Fruit fly (Drosophila melanogaster) whole organism, embryonic: ENCODE results near the gene BCAS2.

Source experiments
- Adf1 ChIP-seq: fragments of 200-800 bp; sonication (Bioruptor generic); IDR thresholded peaks from 2 replicates; pipeline ENCODE4 v1.3.6; 2022; ENCODE audit warnings: missing biosample characterization, missing genetic modification characterization
- Aef1 ChIP-seq: fragments of 200-800 bp; sonication (Bioruptor generic); IDR thresholded peaks from 3 replicates; pipeline ENCODE4 v1.3.6; 2022; ENCODE audit warnings: missing biosample characterization, missing genetic modification characterization
- Atf6 ChIP-seq: fragments of 200-800 bp; sonication (Bioruptor generic); IDR thresholded peaks from 2 replicates; pipeline ENCODE4 v1.3.6; 2022; ENCODE audit warnings: missing biosample characterization, missing genetic modification characterization
- C15 ChIP-seq: fragments of 200-800 bp; sonication (Bioruptor generic); IDR thresholded peaks from 3 replicates; pipeline ENCODE4 v1.3.6; 2022; ENCODE audit warnings: missing biosample characterization, missing genetic modification characterization
- CG10959 ChIP-seq: fragments of 200-800 bp; sonication (Bioruptor generic); IDR thresholded peaks from 2 replicates; pipeline ENCODE4 v1.3.6; 2022; ENCODE audit warnings: missing biosample characterization, missing genetic modification characterization
- CG12236 ChIP-seq: fragments of 200-800 bp; sonication (Bioruptor generic); optimal IDR thresholded peaks from 2 replicates; lab custom pipeline; 2016; ENCODE audit warnings: missing biosample characterization, missing genetic modification characterization
- CG13775 ChIP-seq: fragments of 200-800 bp; sonication (Bioruptor generic); optimal IDR thresholded peaks from 3 replicates; lab custom pipeline; 2017; ENCODE audit warnings: missing biosample characterization, mild to moderate bottlenecking, missing genetic modification characterization
- CG15696 ChIP-seq: fragments of 200-800 bp; sonication (Bioruptor generic); optimal IDR thresholded peaks from 2 replicates; lab custom pipeline; 2019; ENCODE audit warnings: missing biosample characterization, mild to moderate bottlenecking, missing genetic modification characterization, moderate library complexity
- CG2202 ChIP-seq: fragments of 200-800 bp; sonication (Bioruptor generic); optimal IDR thresholded peaks from 2 replicates; lab custom pipeline; 2018; ENCODE audit warnings: missing biosample characterization, mild to moderate bottlenecking, missing genetic modification characterization
- CG4404 ChIP-seq: fragments of 200-800 bp; sonication (Bioruptor generic); IDR thresholded peaks from 2 replicates; pipeline ENCODE4 v1.3.6; 2022; ENCODE audit warnings: missing biosample characterization, missing genetic modification characterization
- CG5245 ChIP-seq: fragments of 200-800 bp; sonication (Bioruptor generic); optimal IDR thresholded peaks from 3 replicates; lab custom pipeline; 2016; ENCODE audit warnings: missing biosample characterization, missing genetic modification characterization
- CG6175 ChIP-seq: fragments of 200-800 bp; sonication (Bioruptor generic); IDR thresholded peaks from 3 replicates; pipeline ENCODE4 v1.3.6; 2022; ENCODE audit warnings: missing biosample characterization, missing genetic modification characterization
- CG6272 ChIP-seq: fragments of 200-800 bp; sonication (Bioruptor generic); IDR thresholded peaks from 2 replicates; pipeline ENCODE4 v1.3.6; 2022; ENCODE audit warnings: missing biosample characterization, missing genetic modification characterization
- CG7839 ChIP-seq: fragments of 200-800 bp; sonication (Bioruptor generic); optimal IDR thresholded peaks from 3 replicates; lab custom pipeline; 2018; ENCODE audit warnings: missing biosample characterization, mild to moderate bottlenecking, missing genetic modification characterization, moderate library complexity
- CG7987 ChIP-seq: fragments of 200-800 bp; sonication (Bioruptor generic); optimal IDR thresholded peaks from 2 replicates; lab custom pipeline; 2018; ENCODE audit warnings: missing biosample characterization, mild to moderate bottlenecking, missing genetic modification characterization, moderate library complexity
- CoRest ChIP-seq: fragments of 200-800 bp; sonication (Bioruptor generic); optimal IDR thresholded peaks from 3 replicates; lab custom pipeline; 2018; ENCODE audit warnings: missing biosample characterization, mild to moderate bottlenecking, missing genetic modification characterization, moderate library complexity
- CrebB ChIP-seq: fragments of 200-800 bp; sonication (Bioruptor generic); optimal IDR thresholded peaks from 3 replicates; lab custom pipeline; 2018; ENCODE audit warnings: missing biosample characterization, mild to moderate bottlenecking, missing genetic modification characterization
- Dip3 ChIP-seq: fragments of 200-800 bp; sonication (Bioruptor generic); optimal IDR thresholded peaks from 3 replicates; lab custom pipeline; 2016; ENCODE audit warnings: missing biosample characterization, missing genetic modification characterization
- Drgx ChIP-seq: fragments of 200-800 bp; sonication (Bioruptor generic); IDR thresholded peaks from 2 replicates; pipeline ENCODE4 v1.3.6; 2022; ENCODE audit warnings: missing biosample characterization, missing genetic modification characterization
- E2f2 ChIP-seq: fragments of 200-800 bp; sonication (Bioruptor generic); IDR thresholded peaks from 2 replicates; pipeline ENCODE4 v1.3.6; 2022; ENCODE audit warnings: missing biosample characterization, missing genetic modification characterization
- Elba2 ChIP-seq: fragments of 200-800 bp; sonication (Bioruptor generic); optimal IDR thresholded peaks from 3 replicates; lab custom pipeline; 2016; ENCODE audit warnings: missing biosample characterization, missing genetic modification characterization
- Ets65A ChIP-seq: fragments of 200-800 bp; sonication (Bioruptor generic); peaks from one replicate; lab custom pipeline; 2016; ENCODE audit warnings: missing biosample characterization, missing genetic modification characterization
- Fer3 ChIP-seq: fragments of 200-800 bp; sonication (Bioruptor generic); optimal IDR thresholded peaks from 2 replicates; lab custom pipeline; 2018; ENCODE audit warnings: missing biosample characterization, mild to moderate bottlenecking, missing genetic modification characterization, moderate library complexity
- HLH3B ChIP-seq: fragments of 200-800 bp; sonication (Bioruptor generic); IDR thresholded peaks from 2 replicates; pipeline ENCODE4 v1.3.6; 2022; ENCODE audit warnings: missing biosample characterization, missing genetic modification characterization
- Lim3 ChIP-seq: fragments of 200-800 bp; sonication (Bioruptor generic); IDR thresholded peaks from 2 replicates; pipeline ENCODE4 v1.3.6; 2022; ENCODE audit warnings: missing biosample characterization, missing genetic modification characterization
- MBD-R2 ChIP-seq: fragments of 200-800 bp; sonication (Bioruptor generic); IDR thresholded peaks from 2 replicates; pipeline ENCODE4 v1.3.6; 2022; ENCODE audit warnings: missing biosample characterization, missing genetic modification characterization
- Nf-YC ChIP-seq: fragments of 200-800 bp; optimal IDR thresholded peaks from 3 replicates; lab custom pipeline; 2019; ENCODE audit warnings: missing biosample characterization, mild to moderate bottlenecking, missing genetic modification characterization, moderate library complexity
- Opbp ChIP-seq: fragments of 200-800 bp; sonication (Bioruptor generic); IDR thresholded peaks from 3 replicates; pipeline ENCODE4 v1.3.6; 2022; ENCODE audit warnings: missing biosample characterization, missing genetic modification characterization; ENCODE audit not compliant: partially characterized antibody
- bbx ChIP-seq: fragments of 200-800 bp; sonication (Bioruptor generic); IDR thresholded peaks from 2 replicates; pipeline ENCODE4 v1.3.6; 2022; ENCODE audit warnings: missing biosample characterization, missing genetic modification characterization; ENCODE audit not compliant: partially characterized antibody
- bcd ChIP-seq: fragments of 200-800 bp; sonication (Bioruptor generic); optimal IDR thresholded peaks from 2 replicates; lab custom pipeline; 2017; ENCODE audit warnings: missing biosample characterization, mild to moderate bottlenecking, missing genetic modification characterization
- chif ChIP-seq, 2 experiments: fragments of 200-800 bp; sonication (Bioruptor generic); optimal IDR thresholded peaks; 3 replicates each; lab custom pipeline; 2016; ENCODE audit warnings: missing biosample characterization in 2 of 2, missing genetic modification characterization in 2 of 2
- chinmo ChIP-seq: fragments of 200-800 bp; sonication (Bioruptor generic); IDR thresholded peaks from 4 replicates; pipeline ENCODE4 v1.3.6; 2022; ENCODE audit warnings: missing biosample characterization, missing genetic modification characterization; ENCODE audit not compliant: partially characterized antibody
- dpn ChIP-seq, 2 experiments: fragments of 200-800 bp; sonication (Bioruptor generic); optimal IDR thresholded peaks; 3 replicates each; lab custom pipeline; 2016; ENCODE audit warnings: missing biosample characterization in 2 of 2, missing genetic modification characterization in 2 of 2
- fd102C ChIP-seq: fragments of 200-800 bp; sonication (Bioruptor generic); optimal IDR thresholded peaks from 2 replicates; lab custom pipeline; 2018; ENCODE audit warnings: missing biosample characterization, mild to moderate bottlenecking, missing genetic modification characterization, moderate library complexity
- fru ChIP-seq: fragments of >200 bp; optimal IDR thresholded peaks from 2 replicates; lab custom pipeline; 2017
- her ChIP-seq: fragments of 200-800 bp; sonication (Bioruptor generic); optimal IDR thresholded peaks from 2 replicates; lab custom pipeline; 2016; ENCODE audit warnings: missing biosample characterization, missing genetic modification characterization
- insv ChIP-seq, 2 experiments: fragments of 200-800 bp; sonication (Bioruptor generic); optimal IDR thresholded peaks; 3 replicates each; lab custom pipeline; 2016 to 2018; ENCODE audit warnings: missing biosample characterization in 2 of 2, missing genetic modification characterization in 2 of 2
- inv ChIP-seq: fragments of 200-800 bp; sonication (Bioruptor generic); IDR thresholded peaks from 2 replicates; pipeline ENCODE4 v1.3.6; 2022; ENCODE audit warnings: missing biosample characterization, missing genetic modification characterization; ENCODE audit not compliant: partially characterized antibody
- ken ChIP-seq: fragments of 200-800 bp; sonication (Bioruptor generic); IDR thresholded peaks from 3 replicates; pipeline ENCODE4 v1.3.6; 2022; ENCODE audit warnings: missing biosample characterization, missing genetic modification characterization
- klu ChIP-seq: fragments of 200-800 bp; sonication (Bioruptor generic); IDR thresholded peaks from 2 replicates; pipeline ENCODE4 v1.3.6; 2022; ENCODE audit warnings: missing biosample characterization, missing genetic modification characterization
- pum ChIP-seq: fragments of 200-800 bp; sonication (Bioruptor generic); optimal IDR thresholded peaks from 2 replicates; lab custom pipeline; 2016; ENCODE audit warnings: missing biosample characterization, missing genetic modification characterization
- sd ChIP-seq: fragments of 200-800 bp; sonication (Bioruptor generic); optimal IDR thresholded peaks from 3 replicates; lab custom pipeline; 2018; ENCODE audit warnings: missing biosample characterization, mild to moderate bottlenecking, missing genetic modification characterization, moderate library complexity
- shn ChIP-seq: fragments of 200-800 bp; sonication (Bioruptor generic); optimal IDR thresholded peaks from 3 replicates; lab custom pipeline; 2016; ENCODE audit warnings: missing biosample characterization, missing genetic modification characterization
- tio ChIP-seq: fragments of 200-800 bp; sonication (Bioruptor generic); optimal IDR thresholded peaks from 2 replicates; lab custom pipeline; 2017; ENCODE audit warnings: missing biosample characterization, missing genetic modification characterization, inconsistent platforms
- tna ChIP-seq: fragments of 200-800 bp; sonication (Bioruptor generic); IDR thresholded peaks from 2 replicates; pipeline ENCODE4 v1.3.6; 2022; ENCODE audit warnings: missing biosample characterization, missing genetic modification characterization; ENCODE audit not compliant: partially characterized antibody
- trem ChIP-seq: fragments of 200-800 bp; optimal IDR thresholded peaks from 3 replicates; lab custom pipeline; 2019; ENCODE audit warnings: missing biosample characterization, mild to moderate bottlenecking, missing genetic modification characterization, moderate library complexity
- vvl ChIP-seq: fragments of 200-800 bp; sonication (Bioruptor generic); IDR thresholded peaks from 2 replicates; pipeline ENCODE4 v1.3.6; 2022; ENCODE audit warnings: missing biosample characterization, missing genetic modification characterization
- yki ChIP-seq: fragments of >200 bp; optimal IDR thresholded peaks from 3 replicates; lab custom pipeline; 2018
- zen ChIP-seq: fragments of 200-800 bp; sonication (Bioruptor generic); optimal IDR thresholded peaks from 3 replicates; lab custom pipeline; 2018; ENCODE audit warnings: missing biosample characterization, mild to moderate bottlenecking, missing genetic modification characterization, moderate library complexity

The BCAS2 gene

dm6 chr3R:27953890-27954289 lies 31.7 kb upstream of the BCAS2 start, which contains the start of gene CG4951 (continued):
- peak; percentile 66 for TF ChIP-seq trem (tag; lab: Kevin White, UChicago)
- peak; percentile 94 for TF ChIP-seq Aef1
- TF ChIP-seq CG12236: no peak
- TF ChIP-seq CG2202 (tag; lab: Kevin White, UChicago): no peak
- no peak for TF ChIP-seq fd102C (GFP tag; lab: Kevin White, UChicago)
- peak; percentile 63; the same call in 1 of the 2 replicates for TF ChIP-seq bbx (GFP tag; lab: Robert Waterston, UW)
- TF ChIP-seq Nf-YC (tag; lab: Kevin White, UChicago): peak; percentile 1

- TF ChIP-seq sd (tag; lab: Kevin White, UChicago): peak; percentile 82
- TF ChIP-seq chinmo (GFP tag; lab: Robert Waterston, UW): peak; percentile 60; the same call in 1 of the 4 replicates
- TF ChIP-seq CG7839 (tag; lab: Kevin White, UChicago): peak; percentile 76
- peak; percentile 19; the same call in 1 of the 2 replicates for TF ChIP-seq klu (GFP tag; lab: Robert Waterston, UW)
- TF ChIP-seq Atf6 (GFP tag; lab: Robert Waterston, UW): peak; percentile 62; the same call in 1 of the 2 replicates
- peak; percentile 28 to 36 for TF ChIP-seq chif (GFP tag; optimal IDR thresholded peaks at IDR 0.05; lab: Kevin White, UChicago)
- TF ChIP-seq Fer3 (tag; lab: Kevin White, UChicago): peak; percentile 58
- no peak for TF ChIP-seq tio (GFP tag; lab: Kevin White, UChicago)
- peak; percentile 33 for TF ChIP-seq zen (tag; lab: Kevin White, UChicago)
- peak; percentile 48 for TF ChIP-seq MBD-R2 (GFP tag; lab: Robert Waterston, UW)
- TF ChIP-seq CG15696 (tag; lab: Kevin White, UChicago): peak; percentile 36
- peak; percentile 49 for TF ChIP-seq HLH3B
- no peak for TF ChIP-seq yki (lab: Kevin White, UChicago)
- peak; percentile 25 to 64 for TF ChIP-seq dpn (GFP tag; optimal IDR thresholded peaks at IDR 0.05; lab: Kevin White, UChicago)
- peak; percentile 47 for TF ChIP-seq CG4404 (GFP tag; lab: Robert Waterston, UW)
- TF ChIP-seq CG6272 (GFP tag; lab: Robert Waterston, UW): peak; percentile 40; the same call in 1 of the 2 replicates
- peak; percentile 46; the same call in 1 of the 3 replicates for TF ChIP-seq ken
- TF ChIP-seq CoRest: peak; percentile 74
- TF ChIP-seq insv (GFP tag; optimal IDR thresholded peaks at IDR 0.05; lab: Kevin White, UChicago): peak in 1 of 2 experiments; percentile 11
- no peak for TF ChIP-seq C15 (GFP tag; lab: Robert Waterston, UW)
- TF ChIP-seq pum (GFP tag; lab: Kevin White, UChicago): no peak
- peak; percentile 73 for TF ChIP-seq vvl (GFP tag; lab: Robert Waterston, UW)
- no peak for TF ChIP-seq fru (lab: Kevin White, UChicago)
- peak; percentile 55; the same call in 2 of the 3 replicates for TF ChIP-seq Aef1
- TF ChIP-seq CG10959 (GFP tag; lab: Robert Waterston, UW): no peak
- 0 out of 2 replicates have a peak, but pooled peaks have one; percentile 12 for TF ChIP-seq tna (GFP tag; lab: Robert Waterston, UW)
- peak; percentile 38 for TF ChIP-seq bcd (GFP tag; lab: Kevin White, UChicago)
- TF ChIP-seq Lim3 (GFP tag; lab: Robert Waterston, UW): no peak
- TF ChIP-seq E2f2: peak; percentile 46
- peak; percentile 5 for TF ChIP-seq CrebB (tag; lab: Kevin White, UChicago)
- TF ChIP-seq Adf1: peak; percentile 37; the same call in 1 of the 2 replicates
- no peak for TF ChIP-seq shn (GFP tag; lab: Kevin White, UChicago)
- TF ChIP-seq Drgx (GFP tag; lab: Robert Waterston, UW): peak; percentile 29; the same call in 1 of the 2 replicates
- peak; percentile 37 for TF ChIP-seq CG7987 (GFP tag; lab: Kevin White, UChicago)
- TF ChIP-seq inv (GFP tag; lab: Robert Waterston, UW): no peak
- TF ChIP-seq her (GFP tag; lab: Kevin White, UChicago): peak; percentile 18
- TF ChIP-seq Ets65A (GFP tag; lab: Kevin White, UChicago): peak; percentile 72
- peak; percentile 56; the same call in 1 of the 3 replicates for TF ChIP-seq Opbp (GFP tag; lab: Robert Waterston, UW)
- no peak for TF ChIP-seq CG6175 (GFP tag; lab: Robert Waterston, UW)
- TF ChIP-seq Dip3: peak; percentile 25
- peak; percentile 6 for TF ChIP-seq Elba2 (GFP tag; lab: Kevin White, UChicago)
- TF ChIP-seq CG5245 (GFP tag; lab: Kevin White, UChicago): no peak
- TF ChIP-seq CG13775: peak; percentile 67
These were observed 26.3 kb upstream of the BCAS2 start, which contains the start of gene Gp93 for dm6 chr3R:27948421-27948906. Gene Gp93 (plus strand): TSS chr3R:27948711.
